Worm (Caenorhabditis elegans) whole organism, L1 larva: Measurements from ENCODE around the gene dcaf-13.
A peak's percentile ranks its signal among the peaks of the same experiment; 100 is the strongest.

Experiments
- C04F5.9 ChIP-seq: sonication (generic microtip); optimal IDR thresholded peaks from 2 replicates; lab custom pipeline; 2016; ENCODE audit warnings: missing genetic modification characterization, missing compliant biosample characterization
- C16A3.4 ChIP-seq: fragments of 150-350 bp; optimal IDR thresholded peaks from 2 replicates; lab custom pipeline; 2014; ENCODE audit warnings: missing biosample characterization, missing genetic modification characterization
- C34B4.2 ChIP-seq: sonication (generic microtip); optimal IDR thresholded peaks from 2 replicates; lab custom pipeline; 2017; ENCODE audit warnings: mild to moderate bottlenecking, missing genetic modification characterization, missing compliant biosample characterization
- aly-2 ChIP-seq: fragments of 150-350 bp; optimal IDR thresholded peaks from 2 replicates; lab custom pipeline; 2014; ENCODE audit warnings: missing biosample characterization, missing genetic modification characterization
- ama-1 ChIP-seq: fragments of 150-350 bp; optimal IDR thresholded peaks from 2 replicates; lab custom pipeline; 2014
- blmp-1 ChIP-seq: fragments of 150-350 bp; optimal IDR thresholded peaks from 2 replicates; lab custom pipeline; 2014; ENCODE audit warnings: missing biosample characterization, missing genetic modification characterization
- ceh-88 ChIP-seq: fragments of 200-800 bp; sonication (Bioruptor generic); IDR thresholded peaks from 2 replicates; pipeline ENCODE4 v1.3.6; 2022; ENCODE audit warnings: missing genetic modification characterization, missing compliant biosample characterization
- ceh-90 ChIP-seq: sonication (generic microtip); optimal IDR thresholded peaks from 2 replicates; lab custom pipeline; 2016; ENCODE audit warnings: missing genetic modification characterization, missing compliant biosample characterization
- dpl-1 ChIP-seq, 3 experiments: fragments of 150-350 bp in 2 of 3; sonication (generic microtip) in 1 of 3; optimal IDR thresholded peaks; 2 replicates each; lab custom pipeline; 2014 to 2017; ENCODE audit warnings: missing biosample characterization in 3 of 3, missing genetic modification characterization in 3 of 3, missing genetic modification reagents in 3 of 3
- elt-2 ChIP-seq: sonication (generic microtip); optimal IDR thresholded peaks from 2 replicates; lab custom pipeline; 2016; ENCODE audit warnings: missing genetic modification characterization, mild to moderate bottlenecking, inconsistent platforms, missing compliant biosample characterization, missing genetic modification reagents
- elt-3 ChIP-seq, 6 experiments: fragments of 150-350 bp in 1 of 6; sonication (generic microtip); optimal IDR thresholded peaks; 2 replicates each; lab custom pipeline; 2017 to 2018; ENCODE audit warnings: missing biosample characterization in 6 of 6, missing genetic modification characterization in 6 of 6, inconsistent platforms in 1 of 6
- ets-5 ChIP-seq: fragments of 200-800 bp; sonication (Bioruptor generic); IDR thresholded peaks from 2 replicates; pipeline ENCODE4 v1.3.6; 2022; ENCODE audit warnings: missing genetic modification characterization, missing compliant biosample characterization
- fkh-10 ChIP-seq: sonication (generic microtip); optimal IDR thresholded peaks from 2 replicates; lab custom pipeline; 2017; ENCODE audit warnings: missing biosample characterization, missing genetic modification reagents, missing genetic modification characterization
- fos-1 ChIP-seq: fragments of 150-350 bp; optimal IDR thresholded peaks from 2 replicates; lab custom pipeline; 2014; ENCODE audit warnings: missing biosample characterization, missing genetic modification characterization
- hlh-17 ChIP-seq: fragments of 200-800 bp; sonication (Bioruptor generic); optimal IDR thresholded peaks from 2 replicates; lab custom pipeline; 2018; ENCODE audit warnings: missing genetic modification characterization, mild to moderate bottlenecking, missing compliant biosample characterization, moderate library complexity, borderline replicate concordance
- hlh-4 ChIP-seq: sonication (generic microtip); optimal IDR thresholded peaks from 2 replicates; lab custom pipeline; 2016; ENCODE audit warnings: mild to moderate bottlenecking, missing genetic modification characterization, missing compliant biosample characterization
- hpl-2 ChIP-seq: fragments of 150-350 bp; optimal IDR thresholded peaks from 2 replicates; lab custom pipeline; 2014; ENCODE audit warnings: missing biosample characterization, missing genetic modification reagents, missing genetic modification characterization
- irx-1 ChIP-seq: sonication (generic microtip); optimal IDR thresholded peaks from 2 replicates; lab custom pipeline; 2016; ENCODE audit warnings: missing genetic modification characterization, missing compliant biosample characterization
- lin-13 ChIP-seq: fragments of 150-350 bp; optimal IDR thresholded peaks from 2 replicates; lab custom pipeline; 2014; ENCODE audit warnings: missing biosample characterization, missing genetic modification reagents, missing genetic modification characterization
- lin-14 ChIP-seq: fragments of 200-800 bp; sonication (Bioruptor generic); optimal IDR thresholded peaks from 2 replicates; lab custom pipeline; 2018; ENCODE audit warnings: mild to moderate bottlenecking, missing genetic modification characterization, moderate library complexity, missing compliant biosample characterization
- lin-35 ChIP-seq, 2 experiments: fragments of 150-350 bp; optimal IDR thresholded peaks; 2 replicates each; lab custom pipeline; 2014; ENCODE audit warnings: missing biosample characterization in 2 of 2, missing genetic modification characterization in 2 of 2, missing genetic modification reagents in 2 of 2
- lin-39 ChIP-seq: fragments of 150-350 bp; optimal IDR thresholded peaks from 2 replicates; lab custom pipeline; 2014; ENCODE audit warnings: missing biosample characterization, missing genetic modification reagents, missing genetic modification characterization
- lsy-2 ChIP-seq, 2 experiments: fragments of 150-350 bp; optimal IDR thresholded peaks; 2 replicates each; lab custom pipeline; 2014; ENCODE audit warnings: missing biosample characterization in 2 of 2, missing genetic modification characterization in 2 of 2
- mab-9 ChIP-seq: fragments of 200-800 bp; sonication (Bioruptor generic); IDR thresholded peaks from 2 replicates; pipeline ENCODE4 v1.3.6; 2022; ENCODE audit warnings: missing genetic modification reagents, missing genetic modification characterization, missing compliant biosample characterization
- mdl-1 ChIP-seq, 2 experiments: fragments of 150-350 bp; optimal IDR thresholded peaks; 2 replicates each; lab custom pipeline; 2014 to 2017; ENCODE audit warnings: missing biosample characterization in 2 of 2, missing genetic modification characterization in 2 of 2, inconsistent platforms in 1 of 2
- nhr-19 ChIP-seq: fragments of 200-800 bp; sonication (Bioruptor generic); conservative IDR thresholded peaks from 2 replicates; pipeline ENCODE4 v1.3.6; 2022; ENCODE audit warnings: missing genetic modification characterization, missing compliant biosample characterization
- nhr-47 ChIP-seq: sonication (generic microtip); optimal IDR thresholded peaks from 2 replicates; lab custom pipeline; 2016; ENCODE audit warnings: mild to moderate bottlenecking, missing genetic modification characterization, moderate library complexity, missing compliant biosample characterization
- nhr-71 ChIP-seq: sonication (generic microtip); optimal IDR thresholded peaks from 2 replicates; lab custom pipeline; 2016; ENCODE audit warnings: mild to moderate bottlenecking, missing genetic modification characterization, moderate library complexity, missing compliant biosample characterization
- nhr-76 ChIP-seq: sonication (generic microtip); optimal IDR thresholded peaks from 2 replicates; lab custom pipeline; 2017; ENCODE audit warnings: missing biosample characterization, missing genetic modification characterization
- nhr-77 ChIP-seq: fragments of 150-350 bp; optimal IDR thresholded peaks from 2 replicates; lab custom pipeline; 2014; ENCODE audit warnings: missing biosample characterization, missing genetic modification characterization
- nhr-85 ChIP-seq: sonication (generic microtip); peaks from one replicate; lab custom pipeline; 2016; ENCODE audit warnings: missing genetic modification characterization, inconsistent platforms, missing compliant biosample characterization
- pax-3 ChIP-seq: fragments of 200-800 bp; sonication (Bioruptor generic); optimal IDR thresholded peaks from 2 replicates; lab custom pipeline; 2018; ENCODE audit warnings: mild to moderate bottlenecking, missing genetic modification characterization, moderate library complexity, missing compliant biosample characterization
- rnt-1 ChIP-seq: sonication (generic microtip); optimal IDR thresholded peaks from 2 replicates; lab custom pipeline; 2016; ENCODE audit warnings: mild to moderate bottlenecking, missing genetic modification characterization, moderate library complexity, missing compliant biosample characterization
- skn-1 ChIP-seq: fragments of 150-350 bp; optimal IDR thresholded peaks from 2 replicates; lab custom pipeline; 2014; ENCODE audit warnings: missing biosample characterization, missing genetic modification characterization
- sox-4 ChIP-seq: sonication (generic microtip); optimal IDR thresholded peaks from 2 replicates; lab custom pipeline; 2016; ENCODE audit warnings: missing genetic modification characterization, missing compliant biosample characterization
- unc-130 ChIP-seq: fragments of 150-350 bp; optimal IDR thresholded peaks from 2 replicates; lab custom pipeline; 2017; ENCODE audit warnings: missing biosample characterization, missing genetic modification characterization, inconsistent platforms
- unc-62 ChIP-seq: fragments of 150-350 bp; optimal IDR thresholded peaks from 2 replicates; lab custom pipeline; 2014; ENCODE audit warnings: missing biosample characterization, missing genetic modification reagents, missing genetic modification characterization
- xbp-1 ChIP-seq: sonication (generic microtip); optimal IDR thresholded peaks from 2 replicates; lab custom pipeline; 2016; ENCODE audit warnings: missing genetic modification characterization, missing compliant biosample characterization
- zip-4 ChIP-seq: fragments of 200-800 bp; sonication (Bioruptor generic); optimal IDR thresholded peaks from 2 replicates; lab custom pipeline; 2018; ENCODE audit warnings: mild to moderate bottlenecking, missing genetic modification characterization, moderate library complexity, missing compliant biosample characterization

Gene dcaf-13

DNA sequence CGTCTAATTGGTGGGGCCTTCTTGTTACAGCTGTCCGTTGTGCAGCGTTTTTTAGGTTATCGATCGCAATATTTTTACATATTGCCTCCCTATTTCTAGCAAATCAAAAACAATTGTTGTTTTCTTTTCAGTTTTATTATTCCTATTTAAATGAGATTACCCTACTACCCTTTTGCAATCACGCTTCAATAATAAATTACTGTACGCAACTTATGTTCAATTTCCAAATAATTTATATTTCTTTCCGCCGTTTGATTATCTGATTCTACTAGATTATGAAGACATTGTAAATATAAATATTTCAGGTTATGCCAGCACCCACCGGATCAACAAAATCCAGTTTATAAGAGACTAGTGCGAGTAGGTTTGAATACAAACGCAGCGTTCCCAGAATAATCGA lies 19.3 kb downstream of the dcaf-13 start, which contains the start of gene ZK430.5:
Gene ZK430.5 (plus strand): TSS at position 301 of the 400 bp plus-strand sequence.
- TF ChIP-seq pax-3 (tag; lab: Kevin White, UChicago) (no peak), skn-1 (tag; lab: Kevin White, UChicago) (no peak), hpl-2 (GFP tag; lab: Kevin White, UChicago) (no peak), ama-1 (lab: Kevin White, UChicago) (no peak), ets-5 (GFP tag; lab: Robert Waterston, UW) (no peak), mab-9 (GFP tag; lab: Robert Waterston, UW) (no peak), C16A3.4 (no peak), nhr-77 (tag; lab: Kevin White, UChicago) (no peak), sox-4 (tag; lab: Kevin White, UChicago) (no peak), mdl-1 (tag; optimal IDR thresholded peaks at IDR 0.05; lab: Kevin White, UChicago) (no peak), fos-1 (tag; lab: Kevin White, UChicago) (no peak), lin-13 (GFP tag; lab: Kevin White, UChicago) (no peak), ceh-90 (no peak), fkh-10 (GFP tag; lab: Kevin White, UChicago) (no peak), irx-1 (tag; lab: Kevin White, UChicago) (no peak), xbp-1 (no peak), nhr-47 (no peak)
- TF ChIP-seq, all 84 proteins: peak for 0

DNA sequence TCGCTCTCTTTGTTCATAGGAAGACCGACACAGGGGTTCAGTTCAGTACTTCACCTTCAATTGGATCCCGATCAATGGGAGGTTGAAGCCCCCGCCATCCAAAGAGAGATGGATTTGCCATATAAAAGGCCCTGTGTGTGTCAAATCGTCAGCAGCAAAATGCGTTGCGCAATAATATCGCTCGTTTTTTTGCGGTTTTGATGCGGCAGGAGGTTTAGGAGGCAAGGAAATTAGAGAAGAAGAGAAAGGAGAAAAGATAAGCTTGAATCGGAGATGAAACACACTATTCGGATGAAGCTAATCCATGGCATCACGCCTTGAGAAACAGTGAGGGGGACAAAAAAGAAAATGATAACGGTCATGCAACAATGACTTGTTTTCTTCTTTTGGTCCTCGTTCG lies 30.3 kb downstream of the dcaf-13 start:
- TF ChIP-seq unc-130 (no peak), unc-62 (no peak), fkh-10 (GFP tag; lab: Kevin White, UChicago) (no peak), zip-4 (GFP tag; lab: Kevin White, UChicago) (no peak), blmp-1 (tag; lab: Kevin White, UChicago) (peak; percentile 48), rnt-1 (tag; lab: Kevin White, UChicago) (no peak), nhr-19 (no peak), ceh-88 (no peak), hlh-4 (no peak)

DNA sequence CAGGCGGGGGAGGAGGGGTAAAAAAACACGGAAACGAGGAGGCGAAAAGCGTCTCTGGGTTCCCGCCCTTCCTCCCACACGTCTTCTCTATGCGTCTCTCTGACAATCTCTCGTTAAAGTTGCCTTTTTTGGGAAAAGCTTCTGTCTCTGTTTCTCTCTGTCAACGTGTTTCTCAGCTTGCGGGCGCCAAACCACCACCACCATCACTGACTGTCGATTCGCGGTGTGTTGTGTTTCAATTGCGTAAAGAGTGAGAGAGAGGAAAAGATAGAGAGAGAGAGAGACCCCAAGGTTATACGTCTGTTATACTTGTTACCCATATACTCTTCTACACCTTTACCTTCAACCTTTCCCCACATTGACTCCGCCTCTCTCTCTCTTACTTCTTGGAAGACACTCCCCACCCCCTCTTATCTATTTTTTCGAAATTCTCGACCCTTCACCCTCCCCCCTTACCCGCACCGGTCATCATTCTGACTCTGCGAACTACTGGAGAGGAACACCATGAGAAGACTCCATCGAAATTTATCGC lies 32.1 kb downstream of the dcaf-13 start, which contains the start of gene mlt-7:
Gene mlt-7 (plus strand): TSS at position 482 of the 532 bp plus-strand sequence.
- TF ChIP-seq nhr-71 (no peak), hlh-17 (GFP tag; lab: Kevin White, UChicago) (no peak), lin-13 (GFP tag; lab: Kevin White, UChicago) (no peak), dpl-1 (GFP tag; optimal IDR thresholded peaks at IDR 0.05; lab: Kevin White, UChicago) (peak in 1 of 3 experiments; percentile 12), lin-35 (GFP tag; optimal IDR thresholded peaks at IDR 0.05; lab: Kevin White, UChicago) (peak in 1 of 2 experiments; percentile 18), lin-39 (tag; lab: Kevin White, UChicago) (no peak), C34B4.2 (tag; lab: Kevin White, UChicago) (no peak), hpl-2 (GFP tag; lab: Kevin White, UChicago) (no peak), rnt-1 (tag; lab: Kevin White, UChicago) (no peak), C04F5.9 (tag; lab: Kevin White, UChicago) (no peak), nhr-76 (tag; lab: Kevin White, UChicago) (no peak), blmp-1 (tag; lab: Kevin White, UChicago) (peak; percentile 45), aly-2 (no peak), nhr-19 (no peak), hlh-4 (no peak), lin-14 (GFP tag; lab: Kevin White, UChicago) (peak; percentile 33), elt-3 (tag; optimal IDR thresholded peaks at IDR 0.05; lab: Kevin White, UChicago) (peak in 3 of 6 experiments; percentile 8 to 14 (median 10)), elt-2 (tag; lab: Kevin White, UChicago) (no peak), nhr-85 (peak; percentile 66), lsy-2 (tag; optimal IDR thresholded peaks at IDR 0.05; lab: Kevin White, UChicago) (peak in 1 of 2 experiments; percentile 25)
